Worm (Caenorhabditis elegans) whole organism, young adult: ENCODE results near the gene mab-3.

Experiments
- B0035.1 ChIP-seq: sonication (generic microtip); optimal IDR thresholded peaks from 2 replicates; lab custom pipeline; 2016; ENCODE audit warnings: missing genetic modification characterization, mild to moderate bottlenecking, missing compliant biosample characterization, missing genotype, missing genetic modification reagents
- B0261.1 ChIP-seq: sonication (generic microtip); optimal IDR thresholded peaks from 2 replicates; lab custom pipeline; 2016; ENCODE audit warnings: mild to moderate bottlenecking, missing genetic modification characterization, moderate library complexity, missing compliant biosample characterization
- C06A6.2 ChIP-seq: fragments of 200-800 bp; sonication (Bioruptor generic); conservative IDR thresholded peaks from 2 replicates; pipeline ENCODE4 v1.3.6; 2022; ENCODE audit warnings: missing genetic modification characterization, missing compliant biosample characterization
- F33H1.4 ChIP-seq: fragments of 200-800 bp; sonication (Bioruptor generic); IDR thresholded peaks from 2 replicates; pipeline ENCODE4 v1.3.6; 2022; ENCODE audit warnings: missing genetic modification reagents, missing genetic modification characterization, missing compliant biosample characterization
- F39B2.1 ChIP-seq: fragments of 200-800 bp; sonication (Bioruptor generic); IDR thresholded peaks from 2 replicates; pipeline ENCODE4 v1.3.6; 2022; ENCODE audit warnings: missing genetic modification reagents, missing genetic modification characterization, missing compliant biosample characterization
- K11D2.4 ChIP-seq: fragments of 200-800 bp; sonication (Bioruptor generic); IDR thresholded peaks from 2 replicates; pipeline ENCODE4 v1.3.6; 2022; ENCODE audit warnings: missing genetic modification reagents, missing genetic modification characterization, missing compliant biosample characterization
- K12H6.12 ChIP-seq: fragments of 200-800 bp; sonication (Bioruptor generic); optimal IDR thresholded peaks from 2 replicates; lab custom pipeline; 2018; ENCODE audit warnings: mild to moderate bottlenecking, missing genetic modification characterization, missing compliant biosample characterization
- Y56A3A.18 ChIP-seq: fragments of 200-800 bp; sonication (Bioruptor generic); IDR thresholded peaks from 2 replicates; pipeline ENCODE4 v1.3.6; 2022; ENCODE audit warnings: missing genetic modification reagents, missing genetic modification characterization, missing compliant biosample characterization
- bed-1 ChIP-seq: fragments of 200-800 bp; sonication (Bioruptor generic); IDR thresholded peaks from 2 replicates; pipeline ENCODE4 v1.3.6; 2022; ENCODE audit warnings: missing genetic modification reagents, missing genetic modification characterization, missing compliant biosample characterization
- bed-2 ChIP-seq: fragments of 200-800 bp; sonication (Bioruptor generic); IDR thresholded peaks from 2 replicates; pipeline ENCODE4 v1.3.6; 2022; ENCODE audit warnings: missing genetic modification reagents, missing genetic modification characterization, missing compliant biosample characterization
- ccch-3 ChIP-seq: fragments of 200-800 bp; sonication (Bioruptor generic); optimal IDR thresholded peaks from 2 replicates; lab custom pipeline; 2018; ENCODE audit warnings: mild to moderate bottlenecking, missing genetic modification characterization, missing compliant biosample characterization
- cebp-1 ChIP-seq, 2 experiments: fragments of 200-800 bp in 1 of 2; sonication (Bioruptor generic) in 1 of 2; sonication (generic microtip) in 1 of 2; IDR thresholded peaks in 1 of 2; optimal IDR thresholded peaks in 1 of 2; 2 replicates each; pipeline versions ENCODE4 v1.3.6 to Lab custom; 2017 to 2022; ENCODE audit warnings: missing compliant biosample characterization in 2 of 2, missing genetic modification characterization in 2 of 2, mild to moderate bottlenecking in 1 of 2, missing genetic modification reagents in 1 of 2, moderate library complexity in 1 of 2
- ceh-58 ChIP-seq: fragments of 200-800 bp; sonication (Bioruptor generic); IDR thresholded peaks from 2 replicates; pipeline ENCODE4 v1.3.6; 2022; ENCODE audit warnings: missing genetic modification characterization, missing compliant biosample characterization
- die-1 ChIP-seq: sonication (generic microtip); optimal IDR thresholded peaks from 2 replicates; lab custom pipeline; 2016; ENCODE audit warnings: missing genotype, mild to moderate bottlenecking, missing genetic modification characterization, missing compliant biosample characterization
- dox-1 ChIP-seq: fragments of 200-800 bp; sonication (Bioruptor generic); IDR thresholded peaks from 2 replicates; pipeline ENCODE4 v1.3.6; 2022; ENCODE audit warnings: missing genetic modification reagents, missing genetic modification characterization, missing compliant biosample characterization
- dpff-1 ChIP-seq: sonication (generic microtip); optimal IDR thresholded peaks from 2 replicates; lab custom pipeline; 2017; ENCODE audit warnings: mild to moderate bottlenecking, missing genetic modification characterization, missing compliant biosample characterization
- efl-1 ChIP-seq: fragments of 150-350 bp; optimal IDR thresholded peaks from 2 replicates; lab custom pipeline; 2014; ENCODE audit warnings: missing biosample characterization, missing genetic modification reagents, missing genetic modification characterization
- egl-44 ChIP-seq: fragments of 200-800 bp; sonication (Bioruptor generic); IDR thresholded peaks from 2 replicates; pipeline ENCODE4 v1.3.6; 2022; ENCODE audit warnings: missing genetic modification reagents, missing genetic modification characterization, missing compliant biosample characterization
- ekl-4 ChIP-seq: fragments of 200-800 bp; sonication (Bioruptor generic); IDR thresholded peaks from 2 replicates; pipeline ENCODE4 v1.3.6; 2022; ENCODE audit warnings: missing genetic modification reagents, missing genetic modification characterization, missing compliant biosample characterization
- ets-4 ChIP-seq: fragments of 200-800 bp; sonication (Bioruptor generic); optimal IDR thresholded peaks from 2 replicates; lab custom pipeline; 2018; ENCODE audit warnings: mild to moderate bottlenecking, missing genetic modification characterization, missing compliant biosample characterization
- him-1 ChIP-seq: sonication (generic microtip); optimal IDR thresholded peaks from 2 replicates; lab custom pipeline; 2016; ENCODE audit warnings: missing genotype, missing genetic modification reagents, missing genetic modification characterization, missing compliant biosample characterization
- hmg-1.2 ChIP-seq: fragments of 200-800 bp; sonication (Bioruptor generic); IDR thresholded peaks from 2 replicates; pipeline ENCODE4 v1.3.6; 2022; ENCODE audit warnings: missing genetic modification reagents, missing genetic modification characterization, missing compliant biosample characterization
- lin-26 ChIP-seq: fragments of 200-800 bp; sonication (Bioruptor generic); IDR thresholded peaks from 2 replicates; pipeline ENCODE4 v1.3.6; 2022; ENCODE audit warnings: missing genetic modification reagents, missing genetic modification characterization, missing compliant biosample characterization
- lir-1 ChIP-seq: fragments of 200-800 bp; sonication (Bioruptor generic); conservative IDR thresholded peaks from 2 replicates; pipeline ENCODE4 v1.3.6; 2022; ENCODE audit warnings: missing genetic modification reagents, missing genetic modification characterization, missing compliant biosample characterization
- lsl-1 ChIP-seq: fragments of 200-800 bp; sonication (Bioruptor generic); optimal IDR thresholded peaks from 2 replicates; lab custom pipeline; 2018; ENCODE audit warnings: mild to moderate bottlenecking, missing genetic modification characterization, moderate library complexity, missing compliant biosample characterization
- madf-6 ChIP-seq: fragments of 200-800 bp; sonication (Bioruptor generic); IDR thresholded peaks from 2 replicates; pipeline ENCODE4 v1.3.6; 2022; ENCODE audit warnings: missing genetic modification reagents, missing genetic modification characterization, missing compliant biosample characterization
- mel-28 ChIP-seq: sonication (generic microtip); optimal IDR thresholded peaks from 2 replicates; lab custom pipeline; 2016; ENCODE audit warnings: borderline replicate concordance, mild to moderate bottlenecking, missing genetic modification characterization, missing compliant biosample characterization
- nhr-80 ChIP-seq: sonication (generic microtip); optimal IDR thresholded peaks from 2 replicates; lab custom pipeline; 2016; ENCODE audit warnings: missing genetic modification characterization, missing compliant biosample characterization
- pbrm-1 ChIP-seq: fragments of 200-800 bp; sonication (Bioruptor generic); IDR thresholded peaks from 2 replicates; pipeline ENCODE4 v1.3.6; 2022; ENCODE audit warnings: missing genetic modification reagents, missing genetic modification characterization, missing compliant biosample characterization
- rcor-1 ChIP-seq: fragments of 200-800 bp; sonication (Bioruptor generic); IDR thresholded peaks from 2 replicates; pipeline ENCODE4 v1.3.6; 2022; ENCODE audit warnings: missing genetic modification reagents, missing genetic modification characterization, missing compliant biosample characterization
- snpc-4 ChIP-seq, 5 experiments: fragments of 150-350 bp in 1 of 5; sonication (generic microtip) in 4 of 5; optimal IDR thresholded peaks; 2 replicates each; lab custom pipeline; 2014 to 2018; ENCODE audit warnings: missing genetic modification characterization in 5 of 5, missing biosample characterization in 3 of 5, antibody characterized with exemption in 2 of 5, mild to moderate bottlenecking in 2 of 5, missing compliant biosample characterization in 2 of 5, missing genotype in 2 of 5, moderate library complexity in 2 of 5, missing genetic modification reagents in 1 of 5
- unc-62 ChIP-seq: fragments of 150-350 bp; optimal IDR thresholded peaks from 2 replicates; lab custom pipeline; 2014; ENCODE audit warnings: missing biosample characterization, missing genetic modification reagents, missing genetic modification characterization
- zfh-2 ChIP-seq: fragments of 200-800 bp; sonication (Bioruptor generic); conservative IDR thresholded peaks from 2 replicates; pipeline ENCODE4 v1.3.6; 2022; ENCODE audit warnings: missing genetic modification reagents, missing genetic modification characterization, missing compliant biosample characterization
- ztf-26 ChIP-seq: sonication (generic microtip); optimal IDR thresholded peaks from 2 replicates; lab custom pipeline; 2017; ENCODE audit warnings: missing genetic modification characterization, missing compliant biosample characterization
- ztf-28 ChIP-seq: fragments of 200-800 bp; sonication (Bioruptor generic); IDR thresholded peaks from 2 replicates; pipeline ENCODE4 v1.3.6; 2022; ENCODE audit warnings: missing genetic modification reagents, missing genetic modification characterization, missing compliant biosample characterization
- ztf-6 ChIP-seq: fragments of 200-800 bp; sonication (Bioruptor generic); IDR thresholded peaks from 2 replicates; pipeline ENCODE4 v1.3.6; 2022; ENCODE audit warnings: missing genetic modification reagents, missing genetic modification characterization, missing compliant biosample characterization

The mab-3 gene

ce11 chrII:9727192-9727699, 4.7 kb upstream of the mab-3 start:
- TF ChIP-seq bed-1 (GFP tag; lab: Robert Waterston, UW) (no peak), mel-28 (tag; lab: Kevin White, UChicago) (no peak), lsl-1 (GFP tag; lab: Kevin White, UChicago) (no peak)

ce11 chrII:9728506-9728905, 3.4 kb upstream of the mab-3 start:
- no peak for TF ChIP-seq F33H1.4 (GFP tag; lab: Robert Waterston, UW)
- TF ChIP-seq efl-1 (GFP tag; lab: Kevin White, UChicago): peak; percentile 34
- TF ChIP-seq, all 124 proteins: peak for 1

DNA sequence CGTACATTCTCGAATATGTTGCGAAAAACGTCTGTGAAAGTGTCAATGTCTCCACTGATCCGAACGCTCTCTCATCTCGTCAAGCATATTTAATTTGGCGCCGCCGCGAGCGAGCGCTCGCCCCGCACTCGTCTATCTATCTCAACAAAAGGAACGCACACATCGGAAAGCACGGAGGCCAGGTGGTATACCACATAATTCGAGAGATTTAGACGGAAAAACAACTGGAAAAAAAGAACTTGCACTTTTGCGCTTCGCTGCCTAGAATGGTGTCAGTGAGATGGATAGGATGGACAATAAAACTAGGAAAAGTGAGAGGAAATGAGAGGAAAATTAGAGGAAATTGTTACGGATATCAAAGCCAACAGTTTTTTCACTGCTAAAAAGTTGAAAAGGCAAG, 2.7 kb upstream of the mab-3 start:
- TF ChIP-seq unc-62 (GFP tag; lab: Kevin White, UChicago): no peak
- TF ChIP-seq die-1 (tag; lab: Kevin White, UChicago): no peak
- no peak for TF ChIP-seq him-1 (tag; lab: Kevin White, UChicago)
- TF ChIP-seq egl-44 (GFP tag; lab: Robert Waterston, UW): no peak
- no peak for TF ChIP-seq rcor-1 (GFP tag; lab: Robert Waterston, UW)
- no peak for TF ChIP-seq ekl-4 (GFP tag; lab: Robert Waterston, UW)
- TF ChIP-seq nhr-80 (tag; lab: Kevin White, UChicago): no peak
- no peak for TF ChIP-seq zfh-2 (GFP tag; lab: Robert Waterston, UW)
- TF ChIP-seq dpff-1 (tag; lab: Kevin White, UChicago): no peak
- no peak for TF ChIP-seq K11D2.4 (GFP tag; lab: Robert Waterston, UW)

DNA sequence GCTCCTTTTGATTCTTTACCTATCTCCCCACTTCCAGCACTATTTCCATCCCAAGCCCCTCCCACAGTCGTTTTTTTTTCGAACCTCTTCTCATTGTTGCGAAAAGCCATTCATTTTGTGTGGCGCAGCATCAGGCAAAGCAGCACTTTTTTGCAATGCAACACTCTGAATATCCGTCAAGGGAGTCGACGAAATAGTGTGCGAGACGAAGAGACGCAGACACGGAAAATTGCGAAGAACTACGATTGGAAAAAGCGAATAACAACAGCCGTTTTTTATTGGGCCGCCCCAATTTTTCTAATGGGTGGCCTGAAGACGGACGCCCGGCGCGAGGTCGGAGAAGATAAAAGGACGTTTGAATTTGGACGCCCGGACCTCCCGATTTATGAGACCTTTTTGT, 2.1 kb upstream of the mab-3 start:
- TF ChIP-seq zfh-2 (GFP tag; lab: Robert Waterston, UW) (0 out of 2 replicates have a peak, but pooled peaks have one; percentile 12), C06A6.2 (GFP tag; lab: Robert Waterston, UW) (no peak), hmg-1.2 (GFP tag; lab: Robert Waterston, UW) (peak; percentile 93)
- TF ChIP-seq, all 124 proteins: peak for 2

DNA sequence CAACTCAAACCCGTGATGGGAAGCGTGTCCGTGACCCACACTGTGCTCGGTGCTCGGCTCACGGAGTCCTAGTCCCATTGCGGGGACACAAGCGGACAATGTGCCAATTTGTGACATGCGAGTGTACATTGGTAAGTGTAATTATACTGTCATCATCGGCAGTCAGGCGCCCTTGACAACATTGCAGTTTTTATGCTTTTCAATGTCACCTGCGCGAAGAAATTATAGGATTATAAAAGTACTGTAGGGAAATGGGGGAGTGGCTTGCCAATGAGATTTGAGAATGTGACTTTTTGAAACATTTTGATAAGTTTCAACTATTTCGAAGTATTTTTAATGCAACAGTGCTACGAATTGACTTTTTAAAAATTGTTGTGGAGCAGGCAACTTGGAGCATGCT, 3.8 kb downstream of the mab-3 start:
- TF ChIP-seq K12H6.12 (tag; lab: Kevin White, UChicago) (no peak), lin-26 (GFP tag; lab: Robert Waterston, UW) (no peak)

DNA sequence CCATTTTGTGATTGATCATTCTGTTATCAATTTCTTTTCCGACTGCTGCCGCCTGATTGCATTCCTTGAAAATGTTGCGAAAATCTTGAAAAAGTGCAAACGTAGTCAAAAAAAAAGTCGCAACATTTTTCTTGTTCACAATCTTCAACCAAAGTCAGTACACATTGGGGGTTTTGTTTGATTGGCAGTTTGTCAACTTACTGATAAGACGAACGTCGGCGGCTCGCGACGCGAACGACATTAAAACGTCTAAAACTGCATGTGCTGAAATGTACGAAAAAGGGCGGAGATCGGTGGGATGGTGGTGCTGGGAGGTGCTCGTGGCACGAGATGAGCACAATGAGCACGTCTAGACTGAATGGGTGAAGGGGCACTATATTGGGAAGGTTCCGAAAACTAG, 6.9 kb downstream of the mab-3 start:
- TF ChIP-seq dpff-1 (tag; lab: Kevin White, UChicago) (no peak), ceh-58 (no peak), Y56A3A.18 (GFP tag; lab: Robert Waterston, UW) (0 out of 2 replicates have a peak, but pooled peaks have one; percentile 40), lsl-1 (GFP tag; lab: Kevin White, UChicago) (no peak), ccch-3 (GFP tag; lab: Kevin White, UChicago) (no peak), bed-2 (GFP tag; lab: Robert Waterston, UW) (no peak), F39B2.1 (no peak), nhr-80 (tag; lab: Kevin White, UChicago) (peak; percentile 92), pbrm-1 (GFP tag; lab: Robert Waterston, UW) (peak; percentile 30; the same call in 1 of the 2 replicates), ztf-28 (no peak), snpc-4 (GFP tag; optimal IDR thresholded peaks at IDR 0.05; lab: Kevin White, UChicago) (no peak), snpc-4 (tag; optimal IDR thresholded peaks at IDR 0.05; lab: Kevin White, UChicago) (peak in 3 of 4 experiments; percentile 3 to 31 (median 15)), ets-4 (peak; percentile 42), lin-26 (GFP tag; lab: Robert Waterston, UW) (no peak), ztf-26 (tag; lab: Kevin White, UChicago) (no peak), B0261.1 (no peak), B0035.1 (tag; lab: Kevin White, UChicago) (no peak), zfh-2 (GFP tag; lab: Robert Waterston, UW) (no peak), cebp-1 (GFP tag; IDR thresholded peaks at IDR 0.05; lab: Robert Waterston, UW) (0 out of 2 replicates have a peak, but pooled peaks have one; percentile 24), cebp-1 (tag; optimal IDR thresholded peaks at IDR 0.05; lab: Kevin White, UChicago) (peak; percentile 69), madf-6 (GFP tag; lab: Robert Waterston, UW) (no peak), K11D2.4 (GFP tag; lab: Robert Waterston, UW) (no peak), dox-1 (GFP tag; lab: Robert Waterston, UW) (peak; percentile 64), F33H1.4 (GFP tag; lab: Robert Waterston, UW) (peak; percentile 29; the same call in 1 of the 2 replicates), efl-1 (GFP tag; lab: Kevin White, UChicago) (no peak), lir-1 (GFP tag; lab: Robert Waterston, UW) (0 out of 2 replicates have a peak, but pooled peaks have one; percentile 21), ztf-6 (GFP tag; lab: Robert Waterston, UW) (no peak), hmg-1.2 (GFP tag; lab: Robert Waterston, UW) (peak; percentile 35; the same call in 1 of the 2 replicates), bed-1 (GFP tag; lab: Robert Waterston, UW) (no peak)
